Fruit fly (Drosophila melanogaster): ENCODE data around the gene GatC.

DNA sequence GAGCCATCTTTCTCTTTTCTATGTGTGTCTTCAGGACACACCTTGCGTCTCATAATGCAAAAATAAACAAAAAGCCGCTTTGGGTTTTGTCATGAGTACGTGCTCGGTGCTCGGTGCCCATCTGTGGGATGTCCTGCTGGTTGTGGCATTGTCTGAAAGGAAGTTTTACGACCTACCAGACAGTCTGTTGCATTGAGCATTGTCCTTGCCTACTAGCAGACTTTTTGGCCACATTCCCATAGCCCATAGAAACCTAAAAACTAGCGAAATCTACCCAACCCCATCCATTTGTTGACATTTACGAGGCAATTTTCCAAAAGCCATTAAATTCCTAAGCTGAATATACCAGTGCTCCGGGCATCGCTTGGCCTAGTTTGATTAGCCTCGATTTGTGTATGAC is 18.2 kb upstream of the GatC start:
- TF ChIP-seq dan (GFP tag; IDR thresholded peaks at IDR 0.05): no peak
- no peak for TF ChIP-seq exex (tag; optimal IDR thresholded peaks at IDR 0.05)
- no peak for TF ChIP-seq her (GFP tag; optimal IDR thresholded peaks at IDR 0.05)
- TF ChIP-seq CG7839 (tag; optimal IDR thresholded peaks at IDR 0.05): no peak
- TF ChIP-seq CG13424 (tag; optimal IDR thresholded peaks at IDR 0.05): no peak
- no peak for TF ChIP-seq D19A (tag; optimal IDR thresholded peaks at IDR 0.05)
- TF ChIP-seq Drgx (GFP tag; IDR thresholded peaks at IDR 0.05): no peak
- TF ChIP-seq CG11093 (GFP tag; IDR thresholded peaks at IDR 0.05): no peak
- TF ChIP-seq CHES-1-like (GFP tag; optimal IDR thresholded peaks at IDR 0.05): no peak
